Fruit fly (Drosophila melanogaster) whole organism, embryonic: ENCODE data around the gene ATPsynG.
A peak's percentile ranks its signal among the peaks of the same experiment; 100 is the strongest.

Source experiments
- Adf1 ChIP-seq: fragments of 200-800 bp; sonication (Bioruptor generic); IDR thresholded peaks from 2 replicates; pipeline ENCODE4 v1.3.6; 2022; ENCODE audit warnings: missing biosample characterization, missing genetic modification characterization
- Atf-2 ChIP-seq: fragments of 200-800 bp; sonication (Bioruptor generic); optimal IDR thresholded peaks from 2 replicates; lab custom pipeline; 2016; ENCODE audit warnings: missing biosample characterization, missing genetic modification characterization
- B-H2 ChIP-seq: fragments of 200-800 bp; sonication (Bioruptor generic); optimal IDR thresholded peaks from 2 replicates; lab custom pipeline; 2018; ENCODE audit warnings: missing biosample characterization, mild to moderate bottlenecking, missing genetic modification characterization
- Bteb2 ChIP-seq: fragments of 200-800 bp; sonication (Bioruptor generic); optimal IDR thresholded peaks from 2 replicates; lab custom pipeline; 2016; ENCODE audit warnings: missing biosample characterization, missing genetic modification characterization
- CG10209 ChIP-seq: fragments of 200-800 bp; sonication (Bioruptor generic); optimal IDR thresholded peaks from 3 replicates; lab custom pipeline; 2017; ENCODE audit warnings: missing biosample characterization, mild to moderate bottlenecking, missing genetic modification characterization, missing genetic modification reagents
- CG11085 ChIP-seq: fragments of 200-800 bp; sonication (Bioruptor generic); IDR thresholded peaks from 2 replicates; pipeline ENCODE4 v1.3.6; 2022; ENCODE audit warnings: missing biosample characterization, missing genetic modification characterization
- CG1529 ChIP-seq: fragments of 200-800 bp; sonication (Bioruptor generic); optimal IDR thresholded peaks from 3 replicates; lab custom pipeline; 2018; ENCODE audit warnings: missing biosample characterization, missing genetic modification characterization
- CG15514 ChIP-seq: fragments of 200-800 bp; sonication (Bioruptor generic); optimal IDR thresholded peaks from 3 replicates; lab custom pipeline; 2017; ENCODE audit warnings: missing biosample characterization, missing genetic modification characterization, mild to moderate bottlenecking, moderate library complexity, missing genetic modification reagents
- CG16813 ChIP-seq: fragments of 200-800 bp; sonication (Bioruptor generic); IDR thresholded peaks from 3 replicates; pipeline ENCODE4 v1.3.6; 2022; ENCODE audit warnings: missing biosample characterization, missing genetic modification characterization; ENCODE audit not compliant: partially characterized antibody
- CG17186 ChIP-seq: fragments of 200-800 bp; sonication (Bioruptor generic); optimal IDR thresholded peaks from 3 replicates; lab custom pipeline; 2017; ENCODE audit warnings: missing biosample characterization, missing genetic modification reagents, missing genetic modification characterization
- CG1792 ChIP-seq: fragments of 200-800 bp; sonication (Bioruptor generic); optimal IDR thresholded peaks from 2 replicates; lab custom pipeline; 2016; ENCODE audit warnings: missing biosample characterization, missing genetic modification characterization
- CG31441 ChIP-seq: fragments of 200-800 bp; sonication (Bioruptor generic); IDR thresholded peaks from 2 replicates; pipeline ENCODE4 v1.3.6; 2022; ENCODE audit warnings: missing biosample characterization, missing genetic modification characterization
- CG33213 ChIP-seq: fragments of 200-800 bp; sonication (Bioruptor generic); optimal IDR thresholded peaks from 3 replicates; lab custom pipeline; 2016; ENCODE audit warnings: missing biosample characterization, missing genetic modification characterization
- CG3995 ChIP-seq: fragments of 200-800 bp; sonication (Bioruptor generic); optimal IDR thresholded peaks from 3 replicates; lab custom pipeline; 2016; ENCODE audit warnings: missing biosample characterization, missing genetic modification characterization
- CG4360 ChIP-seq: fragments of 200-800 bp; sonication (Bioruptor generic); IDR thresholded peaks from 2 replicates; pipeline ENCODE4 v1.3.6; 2022; ENCODE audit warnings: missing biosample characterization, missing genetic modification characterization
- CG4707 ChIP-seq: fragments of 200-800 bp; sonication (Bioruptor generic); optimal IDR thresholded peaks from 2 replicates; lab custom pipeline; 2018; ENCODE audit warnings: missing biosample characterization, mild to moderate bottlenecking, missing genetic modification characterization, moderate library complexity
- CG4854 ChIP-seq: fragments of 200-800 bp; sonication (Bioruptor generic); optimal IDR thresholded peaks from 2 replicates; lab custom pipeline; 2016; ENCODE audit warnings: missing biosample characterization, missing genetic modification characterization, inconsistent platforms
- CG6254 ChIP-seq: fragments of 200-800 bp; sonication (Bioruptor generic); optimal IDR thresholded peaks from 3 replicates; lab custom pipeline; 2017; ENCODE audit warnings: mild to moderate bottlenecking, missing biosample characterization, missing genetic modification reagents, missing genetic modification characterization
- CG6272 ChIP-seq: fragments of 200-800 bp; sonication (Bioruptor generic); IDR thresholded peaks from 2 replicates; pipeline ENCODE4 v1.3.6; 2022; ENCODE audit warnings: missing biosample characterization, missing genetic modification characterization
- CG8290 ChIP-seq, 3 experiments: fragments of 200-800 bp; sonication (Bioruptor generic); optimal IDR thresholded peaks; 2 replicates each; lab custom pipeline; 2016 to 2019; ENCODE audit warnings: missing biosample characterization in 3 of 3, missing genetic modification characterization in 3 of 3, mild to moderate bottlenecking in 2 of 3, moderate library complexity in 1 of 3
- CG8388 ChIP-seq: fragments of 200-800 bp; sonication (Bioruptor generic); optimal IDR thresholded peaks from 2 replicates; lab custom pipeline; 2019; ENCODE audit warnings: missing biosample characterization, mild to moderate bottlenecking, missing genetic modification characterization, moderate library complexity
- CTCF ChIP-seq: fragments of 200-800 bp; sonication (Bioruptor generic); optimal IDR thresholded peaks from 2 replicates; lab custom pipeline; 2017; ENCODE audit warnings: missing biosample characterization, mild to moderate bottlenecking, missing genetic modification characterization, moderate library complexity
- D ChIP-seq, 2 experiments: fragments of 200-800 bp in 1 of 2; fragments of >200 bp in 1 of 2; sonication (Bioruptor generic) in 1 of 2; optimal IDR thresholded peaks; 2 replicates in 1 of 2; 3 replicates in 1 of 2; lab custom pipeline; 2017; ENCODE audit warnings: mild to moderate bottlenecking in 1 of 2, missing biosample characterization in 1 of 2, missing genetic modification characterization in 1 of 2, missing genetic modification reagents in 1 of 2
- HHEX ChIP-seq: fragments of 200-800 bp; sonication (Bioruptor generic); optimal IDR thresholded peaks from 3 replicates; lab custom pipeline; 2017; ENCODE audit warnings: missing biosample characterization, mild to moderate bottlenecking, missing genetic modification characterization, missing genetic modification reagents
- HLH54F ChIP-seq: fragments of 200-800 bp; sonication (Bioruptor generic); optimal IDR thresholded peaks from 3 replicates; lab custom pipeline; 2016; ENCODE audit warnings: missing biosample characterization, missing genetic modification characterization
- Hand ChIP-seq: fragments of 200-800 bp; sonication (Bioruptor generic); optimal IDR thresholded peaks from 2 replicates; lab custom pipeline; 2017; ENCODE audit warnings: mild to moderate bottlenecking, missing biosample characterization, missing genetic modification reagents, missing genetic modification characterization
- MESR4 ChIP-seq: fragments of 200-800 bp; sonication (Bioruptor generic); optimal IDR thresholded peaks from 2 replicates; lab custom pipeline; 2018; ENCODE audit warnings: missing biosample characterization, mild to moderate bottlenecking, missing genetic modification characterization, moderate library complexity
- Opbp ChIP-seq: fragments of 200-800 bp; sonication (Bioruptor generic); IDR thresholded peaks from 3 replicates; pipeline ENCODE4 v1.3.6; 2022; ENCODE audit warnings: missing biosample characterization, missing genetic modification characterization; ENCODE audit not compliant: partially characterized antibody
- Sin3A ChIP-seq: fragments of >200 bp; optimal IDR thresholded peaks from 2 replicates; lab custom pipeline; 2018
- Sry-β ChIP-seq: fragments of 200-800 bp; sonication (Bioruptor generic); optimal IDR thresholded peaks from 2 replicates; lab custom pipeline; 2018; ENCODE audit warnings: missing biosample characterization, mild to moderate bottlenecking, missing genetic modification characterization, moderate library complexity
- YL-1 ChIP-seq: fragments of 200-800 bp; sonication (Bioruptor generic); optimal IDR thresholded peaks from 3 replicates; lab custom pipeline; 2017; ENCODE audit warnings: missing biosample characterization, mild to moderate bottlenecking, missing genetic modification characterization
- abd-A ChIP-seq: fragments of 200-800 bp; sonication (Bioruptor generic); optimal IDR thresholded peaks from 3 replicates; lab custom pipeline; 2019; ENCODE audit warnings: missing biosample characterization, mild to moderate bottlenecking, missing genetic modification characterization, moderate library complexity
- amos ChIP-seq: fragments of 200-800 bp; sonication (Bioruptor generic); IDR thresholded peaks from 2 replicates; pipeline ENCODE4 v1.3.6; 2022; ENCODE audit warnings: missing biosample characterization, missing genetic modification characterization; ENCODE audit not compliant: partially characterized antibody
- ato ChIP-seq: fragments of 200-800 bp; sonication (Bioruptor generic); IDR thresholded peaks from 2 replicates; pipeline ENCODE4 v1.3.6; 2022; ENCODE audit warnings: missing biosample characterization, missing genetic modification characterization; ENCODE audit not compliant: partially characterized antibody
- bab2 ChIP-seq: fragments of 200-800 bp; sonication (Bioruptor generic); optimal IDR thresholded peaks from 2 replicates; lab custom pipeline; 2016; ENCODE audit warnings: missing biosample characterization, missing genetic modification characterization
- chn ChIP-seq: fragments of 200-800 bp; sonication (Bioruptor generic); optimal IDR thresholded peaks from 2 replicates; lab custom pipeline; 2016; ENCODE audit warnings: missing biosample characterization, missing genetic modification characterization
- dmrt11E ChIP-seq: fragments of 200-800 bp; sonication (Bioruptor generic); optimal IDR thresholded peaks from 3 replicates; lab custom pipeline; 2018; ENCODE audit warnings: missing biosample characterization, mild to moderate bottlenecking, missing genetic modification characterization, moderate library complexity
- exex ChIP-seq: fragments of 200-800 bp; sonication (Bioruptor generic); optimal IDR thresholded peaks from 4 replicates; lab custom pipeline; 2018; ENCODE audit warnings: missing biosample characterization, mild to moderate bottlenecking, missing genetic modification characterization, moderate library complexity
- gfzf ChIP-seq: fragments of 200-800 bp; sonication (Bioruptor generic); optimal IDR thresholded peaks from 2 replicates; lab custom pipeline; 2016; ENCODE audit warnings: missing biosample characterization, mild to moderate bottlenecking, missing genetic modification characterization, moderate library complexity
- grau ChIP-seq: fragments of 200-800 bp; optimal IDR thresholded peaks from 3 replicates; lab custom pipeline; 2019; ENCODE audit warnings: missing biosample characterization, mild to moderate bottlenecking, missing genetic modification characterization, moderate library complexity
- gro ChIP-seq: fragments of 200-800 bp; sonication (Bioruptor generic); optimal IDR thresholded peaks from 2 replicates; lab custom pipeline; 2016; ENCODE audit warnings: missing biosample characterization, missing genetic modification characterization
- hb ChIP-seq: fragments of 200-800 bp; sonication (Bioruptor generic); IDR thresholded peaks from 3 replicates; pipeline ENCODE4 v1.3.6; 2022; ENCODE audit warnings: missing biosample characterization, missing genetic modification characterization; ENCODE audit not compliant: partially characterized antibody
- hbn ChIP-seq: fragments of 200-800 bp; sonication (Bioruptor generic); IDR thresholded peaks from 2 replicates; pipeline ENCODE4 v1.3.6; 2022; ENCODE audit warnings: missing biosample characterization, missing genetic modification characterization; ENCODE audit not compliant: partially characterized antibody
- nerfin-1 ChIP-seq: fragments of 200-800 bp; sonication (Bioruptor generic); optimal IDR thresholded peaks from 3 replicates; lab custom pipeline; 2019; ENCODE audit warnings: missing biosample characterization, mild to moderate bottlenecking, missing genetic modification characterization, moderate library complexity
- p53 ChIP-seq: fragments of 200-800 bp; sonication (Bioruptor generic); optimal IDR thresholded peaks from 2 replicates; lab custom pipeline; 2016; ENCODE audit warnings: missing biosample characterization, missing genetic modification characterization
- sens ChIP-seq: fragments of 200-800 bp; sonication (Bioruptor generic); peaks from one replicate; lab custom pipeline; 2016; ENCODE audit warnings: missing biosample characterization, missing genetic modification characterization
- slp2 ChIP-seq: fragments of 200-800 bp; sonication (Bioruptor generic); optimal IDR thresholded peaks from 2 replicates; lab custom pipeline; 2016; ENCODE audit warnings: missing biosample characterization, missing genetic modification characterization
- trem ChIP-seq: fragments of 200-800 bp; optimal IDR thresholded peaks from 3 replicates; lab custom pipeline; 2019; ENCODE audit warnings: missing biosample characterization, mild to moderate bottlenecking, missing genetic modification characterization, moderate library complexity
- tx ChIP-seq: fragments of 200-800 bp; sonication (Bioruptor generic); optimal IDR thresholded peaks from 2 replicates; lab custom pipeline; 2016; ENCODE audit warnings: missing biosample characterization, missing genetic modification characterization
- wor ChIP-seq: fragments of 200-800 bp; sonication (Bioruptor generic); IDR thresholded peaks from 2 replicates; pipeline ENCODE4 v1.3.6; 2022; ENCODE audit warnings: missing biosample characterization, missing genetic modification characterization

Gene ATPsynG

DNA sequence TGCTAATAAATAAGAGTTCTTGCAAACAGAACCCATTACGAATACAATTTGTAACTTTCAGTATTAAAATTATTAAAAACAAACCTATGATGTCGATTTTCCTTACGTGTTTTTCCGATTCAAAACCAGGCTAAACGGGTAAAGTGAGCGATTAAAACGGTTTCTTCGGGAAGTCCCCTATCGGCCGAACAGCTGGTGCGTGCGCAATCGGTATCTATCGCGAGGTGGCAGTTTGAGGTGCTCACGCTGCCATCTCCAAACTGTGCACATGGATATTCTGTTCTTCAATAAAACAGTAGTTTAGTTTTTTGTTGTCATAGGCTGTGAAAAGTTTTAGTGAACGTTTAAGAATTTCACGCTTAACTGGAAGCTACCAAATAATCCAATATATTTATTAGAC lies 13.0 kb upstream of the ATPsynG start, which contains the start of gene TTLL4A (continued):
- TF ChIP-seq YL-1 (GFP tag; lab: Kevin White, UChicago) (peak; percentile 87), CG1529 (no peak), CG10209 (GFP tag; lab: Kevin White, UChicago) (no peak), gro (peak; percentile 50), CG6254 (GFP tag; lab: Kevin White, UChicago) (no peak), Adf1 (GFP tag; lab: Robert Waterston, UW) (peak; percentile 18; the same call in 1 of the 2 replicates), amos (peak; percentile 99), nerfin-1 (no peak), Sry-β (GFP tag; lab: Kevin White, UChicago) (peak; percentile 17), Hand (GFP tag; lab: Kevin White, UChicago) (no peak), slp2 (GFP tag; lab: Kevin White, UChicago) (no peak), hbn (GFP tag; lab: Robert Waterston, UW) (peak; percentile 98), exex (no peak), gfzf (GFP tag; lab: Kevin White, UChicago) (peak; percentile 54), dmrt11E (tag; lab: Kevin White, UChicago) (no peak), sens (GFP tag; lab: Kevin White, UChicago) (peak; percentile 82), bab2 (GFP tag; lab: Kevin White, UChicago) (peak; percentile 7), CG31441 (GFP tag; lab: Robert Waterston, UW) (no peak), CG8290 (GFP tag; optimal IDR thresholded peaks at IDR 0.05; lab: Kevin White, UChicago) (peak; percentile 27), CG8290 (tag; optimal IDR thresholded peaks at IDR 0.05; lab: Kevin White, UChicago) (no peak), p53 (GFP tag; lab: Kevin White, UChicago) (no peak), wor (no peak), CG16813 (peak; percentile 98), Bteb2 (peak; percentile 10), Atf-2 (GFP tag; lab: Kevin White, UChicago) (no peak), HLH54F (GFP tag; lab: Kevin White, UChicago) (peak; percentile 22), CG1792 (peak; percentile 3), D (optimal IDR thresholded peaks at IDR 0.05; lab: Kevin White, UChicago) (no peak), D (GFP tag; optimal IDR thresholded peaks at IDR 0.05; lab: Kevin White, UChicago) (no peak), CG4854 (GFP tag; lab: Kevin White, UChicago) (no peak), ato (GFP tag; lab: Robert Waterston, UW) (peak; percentile 96), trem (tag; lab: Kevin White, UChicago) (peak; percentile 77), CG4707 (GFP tag; lab: Kevin White, UChicago) (no peak), CG4360 (GFP tag; lab: Robert Waterston, UW) (peak; percentile 10; the same call in 1 of the 2 replicates), HHEX (no peak), MESR4 (GFP tag; lab: Kevin White, UChicago) (peak; percentile 75), Sin3A (lab: Kevin White, UChicago) (peak; percentile 39), chn (GFP tag; lab: Kevin White, UChicago) (peak; percentile 5), CTCF (GFP tag; lab: Kevin White, UChicago) (peak; percentile 45), CG33213 (peak; percentile 42), grau (tag; lab: Kevin White, UChicago) (no peak), CG11085 (GFP tag; lab: Robert Waterston, UW) (no peak), Opbp (GFP tag; lab: Robert Waterston, UW) (peak; percentile 99), hb (GFP tag; lab: Robert Waterston, UW) (peak; percentile 97), abd-A (tag; lab: Kevin White, UChicago) (no peak), CG8388 (GFP tag; lab: Kevin White, UChicago) (no peak), B-H2 (GFP tag; lab: Kevin White, UChicago) (peak; percentile 14), CG3995 (GFP tag; lab: Kevin White, UChicago) (peak; percentile 32), CG17186 (GFP tag; lab: Kevin White, UChicago) (peak; percentile 94), CG15514 (GFP tag; lab: Kevin White, UChicago) (peak; percentile 93), tx (GFP tag; lab: Kevin White, UChicago) (peak; percentile 32), CG6272 (GFP tag; lab: Robert Waterston, UW) (no peak)
